Fruit fly (Drosophila melanogaster) whole organism: ENCODE results near the gene wgn.

ENCODE experiments used
- CG8478 ChIP-seq: fragments of >200 bp; optimal IDR thresholded peaks from 2 replicates; lab custom pipeline; 2018; ENCODE audit warnings: inconsistent platforms
- pan ChIP-seq: fragments of >200 bp; optimal IDR thresholded peaks from 2 replicates; lab custom pipeline; 2017

DNA sequence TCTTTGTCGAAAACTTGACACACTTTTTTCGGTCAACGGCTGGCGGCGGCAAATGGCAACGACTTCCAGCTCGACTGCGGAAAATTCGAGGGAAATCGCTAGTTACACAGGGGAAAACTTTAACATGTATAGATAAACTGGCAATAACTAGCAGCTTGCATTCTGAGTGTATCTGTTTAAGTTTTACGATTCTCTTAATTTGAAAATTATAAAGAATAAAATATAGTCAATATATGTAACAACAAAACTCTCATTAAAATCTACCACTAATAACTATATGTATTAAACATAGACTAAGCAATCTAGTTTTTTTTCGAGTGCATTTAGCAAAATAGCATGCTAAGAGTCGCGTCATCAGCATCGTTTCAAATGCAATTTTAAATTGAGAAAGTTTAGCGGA lies 28.7 kb upstream of the wgn start:
- TF ChIP-seq CG8478 (lab: Kevin White, UChicago) (no peak), pan (lab: Kevin White, UChicago) (no peak)
